Fruit fly (Drosophila melanogaster) S2 (cell line): Measurements from ENCODE around the gene Lsd-2.

Source experiments
- CG8478 ChIP-seq: fragments of >200 bp; optimal IDR thresholded peaks from 2 replicates; lab custom pipeline; 2018
- CTCF ChIP-seq, 2 experiments: fragments of >200 bp; optimal IDR thresholded peaks; 2 replicates each; lab custom pipeline; 2018

Lsd-2 gene

dm6 chrX:15019413-15019812, 56.6 kb downstream of the Lsd-2 start:
- no peak for TF ChIP-seq CTCF (optimal IDR thresholded peaks at IDR 0.05; lab: Kevin White, UChicago)
- TF ChIP-seq CG8478 = no peak
